Fruit fly (Drosophila melanogaster) whole organism, embryonic: ENCODE measurements around the gene CG1103.

Experiments used
- Adf1 ChIP-seq: fragments of 200-800 bp; sonication (Bioruptor generic); IDR thresholded peaks from 2 replicates; pipeline ENCODE4 v1.3.6; 2022; ENCODE audit warnings: missing biosample characterization, missing genetic modification characterization
- Awh ChIP-seq: fragments of 200-800 bp; sonication (Bioruptor generic); IDR thresholded peaks from 2 replicates; pipeline ENCODE4, ENCODE4 v1.3.6; 2022; ENCODE audit warnings: missing biosample characterization, missing genetic modification characterization
- B-H2 ChIP-seq: fragments of 200-800 bp; sonication (Bioruptor generic); optimal IDR thresholded peaks from 2 replicates; lab custom pipeline; 2018; ENCODE audit warnings: missing biosample characterization, mild to moderate bottlenecking, missing genetic modification characterization
- Bdp1 ChIP-seq: fragments of 200-800 bp; sonication (Bioruptor generic); optimal IDR thresholded peaks from 3 replicates; lab custom pipeline; 2016; ENCODE audit warnings: missing biosample characterization, missing genetic modification characterization
- CG10147 ChIP-seq: fragments of 200-800 bp; sonication (Bioruptor generic); optimal IDR thresholded peaks from 2 replicates; lab custom pipeline; 2019; ENCODE audit warnings: missing biosample characterization, mild to moderate bottlenecking, missing genetic modification characterization, moderate library complexity
- CG10654 ChIP-seq: fragments of 200-800 bp; sonication (Bioruptor generic); optimal IDR thresholded peaks from 2 replicates; lab custom pipeline; 2016; ENCODE audit warnings: missing biosample characterization, missing genetic modification characterization
- CG11504 ChIP-seq: fragments of 200-800 bp; sonication (Bioruptor generic); optimal IDR thresholded peaks from 3 replicates; lab custom pipeline; 2019; ENCODE audit warnings: missing biosample characterization, mild to moderate bottlenecking, missing genetic modification characterization, moderate library complexity
- CG13775 ChIP-seq: fragments of 200-800 bp; sonication (Bioruptor generic); optimal IDR thresholded peaks from 3 replicates; lab custom pipeline; 2017; ENCODE audit warnings: missing biosample characterization, mild to moderate bottlenecking, missing genetic modification characterization
- CG1529 ChIP-seq: fragments of 200-800 bp; sonication (Bioruptor generic); optimal IDR thresholded peaks from 3 replicates; lab custom pipeline; 2018; ENCODE audit warnings: missing biosample characterization, missing genetic modification characterization
- CG15479 ChIP-seq: fragments of 200-800 bp; sonication (Bioruptor generic); optimal IDR thresholded peaks from 3 replicates; lab custom pipeline; 2019; ENCODE audit warnings: missing biosample characterization, mild to moderate bottlenecking, missing genetic modification characterization, moderate library complexity
- CG15601 ChIP-seq: fragments of 200-800 bp; sonication (Bioruptor generic); optimal IDR thresholded peaks from 3 replicates; lab custom pipeline; 2019; ENCODE audit warnings: missing biosample characterization, mild to moderate bottlenecking, missing genetic modification characterization, moderate library complexity
- CG17361 ChIP-seq: fragments of 200-800 bp; sonication (Bioruptor generic); IDR thresholded peaks from 3 replicates; pipeline ENCODE4 v1.3.6; 2022; ENCODE audit warnings: missing biosample characterization, missing genetic modification characterization
- CG17829 ChIP-seq: fragments of 200-800 bp; optimal IDR thresholded peaks from 2 replicates; lab custom pipeline; 2019; ENCODE audit warnings: missing biosample characterization, mild to moderate bottlenecking, missing genetic modification characterization, moderate library complexity
- CG18764 ChIP-seq: fragments of 200-800 bp; sonication (Bioruptor generic); optimal IDR thresholded peaks from 3 replicates; lab custom pipeline; 2016; ENCODE audit warnings: missing biosample characterization, missing genetic modification characterization
- CG31441 ChIP-seq: fragments of 200-800 bp; sonication (Bioruptor generic); IDR thresholded peaks from 2 replicates; pipeline ENCODE4 v1.3.6; 2022; ENCODE audit warnings: missing biosample characterization, missing genetic modification characterization
- CG4282 ChIP-seq: fragments of 200-800 bp; sonication (Bioruptor generic); optimal IDR thresholded peaks from 2 replicates; lab custom pipeline; 2016; ENCODE audit warnings: missing biosample characterization, missing genetic modification characterization
- CG4404 ChIP-seq: fragments of 200-800 bp; sonication (Bioruptor generic); IDR thresholded peaks from 2 replicates; pipeline ENCODE4 v1.3.6; 2022; ENCODE audit warnings: missing biosample characterization, missing genetic modification characterization
- CG6272 ChIP-seq: fragments of 200-800 bp; sonication (Bioruptor generic); IDR thresholded peaks from 2 replicates; pipeline ENCODE4 v1.3.6; 2022; ENCODE audit warnings: missing biosample characterization, missing genetic modification characterization
- CG6654 ChIP-seq: fragments of 200-800 bp; sonication (Bioruptor generic); optimal IDR thresholded peaks from 2 replicates; lab custom pipeline; 2017; ENCODE audit warnings: missing biosample characterization, mild to moderate bottlenecking, missing genetic modification characterization
- CG9437 ChIP-seq: fragments of 200-800 bp; sonication (Bioruptor generic); optimal IDR thresholded peaks from 2 replicates; lab custom pipeline; 2018; ENCODE audit warnings: missing biosample characterization, mild to moderate bottlenecking, missing genetic modification characterization
- Dad ChIP-seq: fragments of 200-800 bp; sonication (Bioruptor generic); optimal IDR thresholded peaks from 3 replicates; lab custom pipeline; 2016; ENCODE audit warnings: missing biosample characterization, missing genetic modification characterization
- Dek ChIP-seq: fragments of 200-800 bp; sonication (Bioruptor generic); optimal IDR thresholded peaks from 3 replicates; lab custom pipeline; 2019; ENCODE audit warnings: missing biosample characterization, mild to moderate bottlenecking, missing genetic modification characterization, moderate library complexity
- Doc2 ChIP-seq: fragments of 200-800 bp; sonication (Bioruptor generic); IDR thresholded peaks from 2 replicates; pipeline ENCODE4 v1.3.6; 2022; ENCODE audit warnings: missing biosample characterization, missing genetic modification characterization
- Elba2 ChIP-seq: fragments of 200-800 bp; sonication (Bioruptor generic); optimal IDR thresholded peaks from 3 replicates; lab custom pipeline; 2016; ENCODE audit warnings: missing biosample characterization, missing genetic modification characterization
- Fer2 ChIP-seq: fragments of 200-800 bp; sonication (Bioruptor generic); optimal IDR thresholded peaks from 2 replicates; lab custom pipeline; 2018; ENCODE audit warnings: missing biosample characterization, mild to moderate bottlenecking, missing genetic modification characterization, moderate library complexity
- Hr3 ChIP-seq: fragments of 200-800 bp; sonication (Bioruptor generic); optimal IDR thresholded peaks from 3 replicates; lab custom pipeline; 2016; ENCODE audit warnings: missing biosample characterization, missing genetic modification characterization
- MESR4 ChIP-seq: fragments of 200-800 bp; sonication (Bioruptor generic); optimal IDR thresholded peaks from 2 replicates; lab custom pipeline; 2018; ENCODE audit warnings: missing biosample characterization, mild to moderate bottlenecking, missing genetic modification characterization, moderate library complexity
- Med ChIP-seq: fragments of 200-800 bp; sonication (Bioruptor generic); peaks from one replicate; lab custom pipeline; 2016; ENCODE audit warnings: missing biosample characterization, missing genetic modification characterization, mild to moderate bottlenecking, inconsistent platforms, moderate library complexity
- Ptx1 ChIP-seq: fragments of 200-800 bp; sonication (Bioruptor generic); IDR thresholded peaks from 2 replicates; pipeline ENCODE4 v1.3.6; 2022; ENCODE audit warnings: missing biosample characterization, missing genetic modification characterization
- YL-1 ChIP-seq: fragments of 200-800 bp; sonication (Bioruptor generic); optimal IDR thresholded peaks from 3 replicates; lab custom pipeline; 2017; ENCODE audit warnings: missing biosample characterization, mild to moderate bottlenecking, missing genetic modification characterization
- ac ChIP-seq: fragments of 200-800 bp; sonication (Bioruptor generic); optimal IDR thresholded peaks from 3 replicates; lab custom pipeline; 2017; ENCODE audit warnings: missing biosample characterization, mild to moderate bottlenecking, missing genetic modification characterization
- amos ChIP-seq: fragments of 200-800 bp; sonication (Bioruptor generic); IDR thresholded peaks from 2 replicates; pipeline ENCODE4 v1.3.6; 2022; ENCODE audit warnings: missing biosample characterization, missing genetic modification characterization; ENCODE audit not compliant: partially characterized antibody
- az2 ChIP-seq: fragments of 200-800 bp; sonication (Bioruptor generic); optimal IDR thresholded peaks from 3 replicates; lab custom pipeline; 2016; ENCODE audit warnings: missing biosample characterization, missing genetic modification characterization
- chm ChIP-seq: fragments of 200-800 bp; sonication (Bioruptor generic); IDR thresholded peaks from 2 replicates; pipeline ENCODE4 v1.3.6; 2022; ENCODE audit warnings: missing biosample characterization, missing genetic modification characterization
- danr ChIP-seq: fragments of 200-800 bp; sonication (Bioruptor generic); IDR thresholded peaks from 2 replicates; pipeline ENCODE4 v1.3.6; 2022; ENCODE audit warnings: missing biosample characterization, missing genetic modification characterization
- dati ChIP-seq: fragments of 200-800 bp; sonication (Bioruptor generic); IDR thresholded peaks from 2 replicates; pipeline ENCODE4 v1.3.6; 2022; ENCODE audit warnings: missing biosample characterization, missing genetic modification characterization
- exex ChIP-seq: fragments of 200-800 bp; sonication (Bioruptor generic); optimal IDR thresholded peaks from 4 replicates; lab custom pipeline; 2018; ENCODE audit warnings: missing biosample characterization, mild to moderate bottlenecking, missing genetic modification characterization, moderate library complexity
- lab ChIP-seq: fragments of 200-800 bp; sonication (Bioruptor generic); optimal IDR thresholded peaks from 3 replicates; lab custom pipeline; 2017; ENCODE audit warnings: missing biosample characterization, missing genetic modification characterization, mild to moderate bottlenecking, moderate library complexity, missing genetic modification reagents
- mirr ChIP-seq: fragments of 200-800 bp; sonication (Bioruptor generic); optimal IDR thresholded peaks from 3 replicates; lab custom pipeline; 2018; ENCODE audit warnings: missing biosample characterization, mild to moderate bottlenecking, missing genetic modification characterization
- sc ChIP-seq, 3 experiments: fragments of >200 bp in 2 of 3; fragments of 200-800 bp in 1 of 3; sonication (Bioruptor generic) in 1 of 3; optimal IDR thresholded peaks; 2 replicates in 2 of 3; 3 replicates in 1 of 3; lab custom pipeline; 2017; ENCODE audit warnings: mild to moderate bottlenecking in 1 of 3, missing biosample characterization in 1 of 3, missing genetic modification characterization in 1 of 3, missing genetic modification reagents in 1 of 3
- slou ChIP-seq: fragments of 200-800 bp; sonication (Bioruptor generic); optimal IDR thresholded peaks from 3 replicates; lab custom pipeline; 2016; ENCODE audit warnings: missing biosample characterization, missing genetic modification characterization
- sna ChIP-seq: fragments of 200-800 bp; sonication (Bioruptor generic); IDR thresholded peaks from 2 replicates; pipeline ENCODE4 v1.3.6; 2022; ENCODE audit warnings: missing biosample characterization, missing genetic modification characterization; ENCODE audit not compliant: partially characterized antibody
- sob ChIP-seq: fragments of 200-800 bp; sonication (Bioruptor generic); IDR thresholded peaks from 2 replicates; pipeline ENCODE4 v1.3.6; 2022; ENCODE audit warnings: missing biosample characterization, missing genetic modification characterization
- tna ChIP-seq: fragments of 200-800 bp; sonication (Bioruptor generic); IDR thresholded peaks from 2 replicates; pipeline ENCODE4 v1.3.6; 2022; ENCODE audit warnings: missing biosample characterization, missing genetic modification characterization; ENCODE audit not compliant: partially characterized antibody
- toy ChIP-seq: fragments of 200-800 bp; sonication (Bioruptor generic); IDR thresholded peaks from 2 replicates; pipeline ENCODE4 v1.3.6; 2022; ENCODE audit warnings: missing biosample characterization, missing genetic modification characterization
- twi ChIP-seq: fragments of 200-800 bp; optimal IDR thresholded peaks from 2 replicates; lab custom pipeline; 2019; ENCODE audit warnings: missing biosample characterization, mild to moderate bottlenecking, missing genetic modification characterization, moderate library complexity
- z ChIP-seq: fragments of 200-800 bp; sonication (Bioruptor generic); IDR thresholded peaks from 3 replicates; pipeline ENCODE4 v1.3.6; 2022; ENCODE audit warnings: missing biosample characterization, missing genetic modification characterization

CG1103 gene

dm6 chr3R:4378363-4379354, 41.1 kb downstream of the CG1103 start, which contains the start of gene Sfxn1-3 (continued):
- TF ChIP-seq dati (GFP tag; lab: Robert Waterston, UW) (no peak), Dek (tag; lab: Kevin White, UChicago) (peak; percentile 5), toy (GFP tag; lab: Robert Waterston, UW) (no peak), CG4404 (GFP tag; lab: Robert Waterston, UW) (no peak), CG17361 (GFP tag; lab: Robert Waterston, UW) (peak; percentile 34; the same call in 1 of the 3 replicates), CG6272 (GFP tag; lab: Robert Waterston, UW) (no peak), Fer2 (tag; lab: Kevin White, UChicago) (no peak), CG11504 (tag; lab: Kevin White, UChicago) (no peak), Doc2 (GFP tag; lab: Robert Waterston, UW) (no peak), twi (tag; lab: Kevin White, UChicago) (no peak), CG18764 (GFP tag; lab: Kevin White, UChicago) (no peak), CG13775 (GFP tag; lab: Kevin White, UChicago) (no peak), ac (GFP tag; lab: Kevin White, UChicago) (no peak), Dad (GFP tag; lab: Kevin White, UChicago) (peak; percentile 10), tna (GFP tag; lab: Robert Waterston, UW) (peak; percentile 34; the same call in 1 of the 2 replicates), CG9437 (no peak), Elba2 (GFP tag; lab: Kevin White, UChicago) (no peak), sc (optimal IDR thresholded peaks at IDR 0.05; lab: Kevin White, UChicago) (no peak), sc (GFP tag; optimal IDR thresholded peaks at IDR 0.05; lab: Kevin White, UChicago) (no peak), CG10147 (peak; percentile 7), CG15601 (tag; lab: Kevin White, UChicago) (peak; percentile 40), exex (tag; lab: Kevin White, UChicago) (peak; percentile 93), Hr3 (GFP tag; lab: Kevin White, UChicago) (no peak), CG1529 (peak; percentile 31), CG6654 (no peak), amos (GFP tag; lab: Robert Waterston, UW) (peak; percentile 47; the same call in 1 of the 2 replicates), Awh (GFP tag; lab: Robert Waterston, UW) (no peak; the same call in 1 of the 2 replicates), lab (peak; percentile 88), Adf1 (GFP tag; lab: Robert Waterston, UW) (peak; percentile 61; the same call in 1 of the 2 replicates), YL-1 (GFP tag; lab: Kevin White, UChicago) (peak; percentile 16), CG15479 (GFP tag; lab: Kevin White, UChicago) (peak; percentile 96), slou (GFP tag; lab: Kevin White, UChicago) (no peak), CG31441 (peak; percentile 60; the same call in 1 of the 2 replicates), mirr (GFP tag; lab: Kevin White, UChicago) (peak; percentile 85), CG10654 (GFP tag; lab: Kevin White, UChicago) (no peak), sob (GFP tag; lab: Robert Waterston, UW) (peak; percentile 55), z (GFP tag; lab: Robert Waterston, UW) (0 out of 3 replicates have a peak, but pooled peaks have one; percentile 39), Med (GFP tag; lab: Kevin White, UChicago) (peak; percentile 94), CG17829 (peak; percentile 9), B-H2 (GFP tag; lab: Kevin White, UChicago) (peak; percentile 64), danr (no peak), az2 (peak; percentile 15), CG4282 (peak; percentile 38), Ptx1 (GFP tag; lab: Robert Waterston, UW) (peak; percentile 24; the same call in 1 of the 2 replicates), MESR4 (peak; percentile 63), chm (peak; percentile 68; the same call in 1 of the 2 replicates), sna (GFP tag; lab: Robert Waterston, UW) (peak; percentile 52; the same call in 1 of the 2 replicates), Bdp1 (peak; percentile 31)
